Worm (Caenorhabditis elegans) whole organism, mixed stage, embryonic: Measurements from ENCODE around the gene F18C5.5.

Experiments
- sptf-1 ChIP-seq: sonication (generic microtip); optimal IDR thresholded peaks from 2 replicates; lab custom pipeline; 2017; ENCODE audit warnings: mild to moderate bottlenecking, missing genetic modification characterization, moderate library complexity, missing compliant biosample characterization
- unc-39 ChIP-seq: fragments of 150-350 bp; optimal IDR thresholded peaks from 2 replicates; lab custom pipeline; 2014; ENCODE audit warnings: missing biosample characterization, missing genetic modification characterization

ce11 chrII:6531940-6532339 is 34.6 kb downstream of the F18C5.5 start, which contains the start of gene abcx-1:
- TF ChIP-seq unc-39 (tag; lab: Kevin White, UChicago) (no peak), sptf-1 (tag; lab: Kevin White, UChicago) (no peak)
